Worm (Caenorhabditis elegans) whole organism, L3 larva: ENCODE results near the gene ugt-16.

ENCODE experiments used
- ama-1 ChIP-seq: fragments of 150-350 bp; optimal IDR thresholded peaks from 2 replicates; lab custom pipeline; 2018
- ceh-9 ChIP-seq: sonication (generic microtip); optimal IDR thresholded peaks from 2 replicates; lab custom pipeline; 2018; ENCODE audit warnings: missing biosample characterization, missing genetic modification characterization
- nfya-1 ChIP-seq: sonication (generic microtip); optimal IDR thresholded peaks from 2 replicates; lab custom pipeline; 2017; ENCODE audit warnings: missing genetic modification characterization, mild to moderate bottlenecking, missing compliant biosample characterization, antibody characterized with exemption, moderate library complexity; ENCODE audit not compliant: insufficient read depth
- nhr-11 ChIP-seq: fragments of 150-350 bp; optimal IDR thresholded peaks from 2 replicates; lab custom pipeline; 2014; ENCODE audit warnings: missing biosample characterization, missing genetic modification characterization
- pha-4 ChIP-seq: fragments of 150-350 bp; optimal IDR thresholded peaks from 2 replicates; lab custom pipeline; 2014; ENCODE audit warnings: missing biosample characterization, missing genetic modification reagents, missing genetic modification characterization
- unc-39 ChIP-seq: sonication (generic microtip); optimal IDR thresholded peaks from 4 replicates; lab custom pipeline; 2017; ENCODE audit warnings: missing biosample characterization, missing genetic modification characterization
- ztf-11 ChIP-seq: fragments of 150-350 bp; optimal IDR thresholded peaks from 2 replicates; lab custom pipeline; 2014; ENCODE audit warnings: missing biosample characterization, missing genetic modification characterization

- TF ChIP-seq pha-4 (tag; lab: Kevin White, UChicago) (no peak), nhr-11 (tag; lab: Kevin White, UChicago) (no peak), nfya-1 (no peak), ceh-9 (tag; lab: Kevin White, UChicago) (no peak), ztf-11 (no peak), unc-39 (tag; lab: Kevin White, UChicago) (no peak), ama-1 (lab: Kevin White, UChicago) (no peak)
Measured at ce11 chrV:12787026-12787425, 37.8 kb upstream of the ugt-16 start, which contains the start of gene fkb-4.
